Worm (Caenorhabditis elegans) whole organism, late embryonic: ENCODE data around the gene R05H5.4.

Source experiments
- ceh-14 ChIP-seq: sonication (generic microtip); optimal IDR thresholded peaks from 2 replicates; lab custom pipeline; 2016; ENCODE audit warnings: missing genotype, missing genetic modification characterization, missing compliant biosample characterization
- ceh-9 ChIP-seq: sonication (generic microtip); optimal IDR thresholded peaks from 2 replicates; lab custom pipeline; 2016; ENCODE audit warnings: mild to moderate bottlenecking, missing genetic modification characterization, inconsistent platforms, missing compliant biosample characterization
- fax-1 ChIP-seq: sonication (generic microtip); optimal IDR thresholded peaks from 2 replicates; lab custom pipeline; 2016; ENCODE audit warnings: missing genotype, missing genetic modification characterization, missing compliant biosample characterization
- pha-2 ChIP-seq: sonication (generic microtip); optimal IDR thresholded peaks from 2 replicates; lab custom pipeline; 2017; ENCODE audit warnings: mild to moderate bottlenecking, missing genetic modification characterization, missing compliant biosample characterization
- unc-55 ChIP-seq: sonication (generic microtip); optimal IDR thresholded peaks from 2 replicates; lab custom pipeline; 2017; ENCODE audit warnings: missing biosample characterization, missing genetic modification reagents, missing genetic modification characterization

DNA sequence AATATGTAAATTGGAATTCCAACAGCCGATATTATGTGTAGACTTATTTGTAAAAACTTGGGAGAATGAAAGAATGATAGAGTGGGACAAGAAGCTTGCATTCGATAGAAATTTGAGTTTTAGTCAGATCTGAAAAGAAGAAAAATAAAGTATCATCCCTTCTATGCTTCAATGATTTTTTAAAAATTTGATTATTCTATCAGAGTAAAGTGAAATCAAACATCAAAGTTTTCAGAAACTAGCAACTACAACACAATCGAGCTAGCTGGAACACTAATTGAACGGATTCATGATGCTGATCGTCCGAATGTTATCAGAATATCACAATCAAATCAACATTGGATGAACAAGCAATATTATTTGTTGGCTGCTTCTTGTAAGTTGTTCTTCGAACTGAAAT is 27.2 kb upstream of the R05H5.4 start, which contains the start of gene srh-135:
- no peak for TF ChIP-seq unc-55 (GFP tag; lab: Kevin White, UChicago)
- TF ChIP-seq fax-1: no peak
- TF ChIP-seq ceh-9 (tag; lab: Kevin White, UChicago): no peak
- no peak for TF ChIP-seq ceh-14 (tag; lab: Kevin White, UChicago)
- no peak for TF ChIP-seq pha-2
